Worm (Caenorhabditis elegans): ENCODE measurements around the gene C49A9.1.

Gene C49A9.1

DNA sequence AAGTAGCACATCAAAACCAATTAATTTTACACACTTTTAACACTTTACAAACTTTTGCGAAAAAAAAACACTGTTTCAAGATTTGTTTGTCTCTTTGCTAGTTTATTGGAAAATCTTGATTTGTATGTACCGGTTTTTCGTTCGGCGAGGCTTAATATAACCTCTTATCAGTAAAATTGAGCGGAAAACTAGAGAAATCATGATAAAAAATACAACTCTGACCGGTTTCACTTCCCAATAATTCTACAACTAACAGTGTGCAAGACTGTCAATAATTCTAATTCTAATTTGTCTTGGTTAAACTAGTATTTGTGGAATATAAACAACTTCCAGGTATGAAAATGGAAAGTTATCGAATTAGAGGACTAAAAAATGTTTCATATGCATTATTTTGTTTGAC is 6.1 kb upstream of the C49A9.1 start, which contains the start of gene C49A9.3:
Gene C49A9.3, plus strand, starts transcription at position 212 of the 400 bp plus-strand sequence.
- TF ChIP-seq syd-9 (tag; optimal IDR thresholded peaks at IDR 0.05), result no peak
- TF ChIP-seq C38D4.7 (GFP tag; optimal IDR thresholded peaks at IDR 0.05), result no peak
- TF ChIP-seq ceh-24 (tag; optimal IDR thresholded peaks at IDR 0.05), result no peak
- no peak for TF ChIP-seq ceh-19 (GFP tag; optimal IDR thresholded peaks at IDR 0.05)
- TF ChIP-seq hlh-30 (tag; optimal IDR thresholded peaks at IDR 0.05; ENCODE audit: insufficient read depth), result no peak
- no peak for TF ChIP-seq hlh-6 (tag; optimal IDR thresholded peaks at IDR 0.05)
- TF ChIP-seq dve-1 (tag; optimal IDR thresholded peaks at IDR 0.05), result no peak
- no peak for TF ChIP-seq ttx-3 (tag; optimal IDR thresholded peaks at IDR 0.05)
- no peak for TF ChIP-seq pax-1 (tag; optimal IDR thresholded peaks at IDR 0.05)
- no peak for TF ChIP-seq che-1 (tag; optimal IDR thresholded peaks at IDR 0.05)
- no peak for TF ChIP-seq hlh-8 (tag; optimal IDR thresholded peaks at IDR 0.05)
- no peak for TF ChIP-seq fkh-6 (tag; optimal IDR thresholded peaks at IDR 0.05)
- TF ChIP-seq unc-3 (GFP tag; conservative IDR thresholded peaks at IDR 0.05), result no peak
- TF ChIP-seq unc-3 (tag; optimal IDR thresholded peaks at IDR 0.05), result no peak
- no peak for TF ChIP-seq C08G9.2 (tag; optimal IDR thresholded peaks at IDR 0.05)
- TF ChIP-seq ceh-22 (tag; optimal IDR thresholded peaks at IDR 0.05), result no peak
- TF ChIP-seq ceh-9 (tag; optimal IDR thresholded peaks at IDR 0.05), result no peak
- no peak for TF ChIP-seq ztf-16 (tag; optimal IDR thresholded peaks at IDR 0.05)
- TF ChIP-seq ceh-48 (tag; optimal IDR thresholded peaks at IDR 0.05), result no peak

DNA sequence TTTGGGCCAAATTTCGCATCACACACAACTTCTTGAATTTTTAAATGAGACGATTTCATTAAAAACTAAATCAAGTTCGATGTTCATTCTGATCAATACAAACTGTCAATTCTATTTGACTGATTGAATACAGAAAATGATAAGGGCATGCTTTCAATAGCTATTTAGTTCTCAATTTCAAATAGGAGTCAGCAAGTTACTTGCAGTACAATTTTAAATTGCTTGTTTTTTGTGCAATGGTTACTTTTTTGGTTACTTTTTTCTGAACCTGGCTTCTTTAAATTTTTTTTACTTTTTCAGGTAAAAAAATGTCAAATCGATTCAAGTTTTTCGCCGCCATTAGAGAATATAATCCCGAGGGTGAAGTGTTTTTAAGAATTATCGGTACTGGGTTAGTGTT is 2.8 kb upstream of the C49A9.1 start, which contains the start of gene C49A9.2:
Gene C49A9.2, plus strand, starts transcription at position 301 of the 400 bp plus-strand sequence.
- TF ChIP-seq dmd-4 (tag; optimal IDR thresholded peaks at IDR 0.05; ENCODE audit: borderline replicate concordance), result no peak
- no peak for TF ChIP-seq K02D7.2 (tag; optimal IDR thresholded peaks at IDR 0.05)
- no peak for TF ChIP-seq dve-1 (tag; optimal IDR thresholded peaks at IDR 0.05)
- no peak for TF ChIP-seq elt-4 (tag; optimal IDR thresholded peaks at IDR 0.05)
- TF ChIP-seq ama-1 (optimal IDR thresholded peaks at IDR 0.05), result no peak
- TF ChIP-seq ceh-14 (tag; optimal IDR thresholded peaks at IDR 0.05), result no peak
- TF ChIP-seq tbx-2 (tag; optimal IDR thresholded peaks at IDR 0.05), result no peak
- TF ChIP-seq hlh-8 (tag; optimal IDR thresholded peaks at IDR 0.05), result no peak
- TF ChIP-seq pax-1 (tag; optimal IDR thresholded peaks at IDR 0.05), result no peak
- no peak for TF ChIP-seq pha-2 (tag; optimal IDR thresholded peaks at IDR 0.05)
- TF ChIP-seq ceh-48 (tag; optimal IDR thresholded peaks at IDR 0.05), result no peak
- no peak for TF ChIP-seq ceh-30 (tag; optimal IDR thresholded peaks at IDR 0.05)
- TF ChIP-seq unc-42 (tag; optimal IDR thresholded peaks at IDR 0.05), result no peak
- TF ChIP-seq lin-11 (tag; optimal IDR thresholded peaks at IDR 0.05), result no peak
- TF ChIP-seq ceh-19 (GFP tag; optimal IDR thresholded peaks at IDR 0.05), result no peak
- no peak for TF ChIP-seq pqm-1 (tag; optimal IDR thresholded peaks at IDR 0.05)
- no peak for TF ChIP-seq unc-86 (tag; optimal IDR thresholded peaks at IDR 0.05)
- TF ChIP-seq fkh-10 (GFP tag; optimal IDR thresholded peaks at IDR 0.05), result no peak

DNA sequence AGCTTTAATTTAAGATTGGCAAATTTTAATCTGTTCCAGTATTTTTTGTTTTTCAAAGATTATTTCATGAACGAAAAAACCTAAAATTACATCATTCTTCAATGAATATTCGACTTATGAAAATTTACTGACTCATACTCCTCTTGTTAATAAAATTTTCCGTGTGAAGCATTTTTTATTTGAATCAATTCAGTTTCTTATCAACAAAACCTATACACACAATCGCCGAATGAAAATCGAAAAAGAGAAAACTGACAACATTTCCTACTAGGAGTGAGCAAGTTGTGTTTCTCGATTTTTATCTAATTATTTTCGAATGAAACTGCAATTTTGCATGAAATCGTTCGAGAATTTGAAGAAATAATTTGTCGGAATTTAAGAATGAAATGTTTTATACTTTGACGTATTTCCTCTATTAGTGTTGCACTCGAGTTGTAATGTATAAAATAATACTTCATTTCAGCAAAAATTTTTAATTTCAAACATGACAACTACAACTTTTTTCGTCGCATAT is 2.6 kb downstream of the C49A9.1 start, which contains the start of gene F58F9.4:
Gene F58F9.4, plus strand, starts transcription at position 464 of the 514 bp plus-strand sequence.
- TF ChIP-seq pros-1 (tag; optimal IDR thresholded peaks at IDR 0.05), result no peak

DNA sequence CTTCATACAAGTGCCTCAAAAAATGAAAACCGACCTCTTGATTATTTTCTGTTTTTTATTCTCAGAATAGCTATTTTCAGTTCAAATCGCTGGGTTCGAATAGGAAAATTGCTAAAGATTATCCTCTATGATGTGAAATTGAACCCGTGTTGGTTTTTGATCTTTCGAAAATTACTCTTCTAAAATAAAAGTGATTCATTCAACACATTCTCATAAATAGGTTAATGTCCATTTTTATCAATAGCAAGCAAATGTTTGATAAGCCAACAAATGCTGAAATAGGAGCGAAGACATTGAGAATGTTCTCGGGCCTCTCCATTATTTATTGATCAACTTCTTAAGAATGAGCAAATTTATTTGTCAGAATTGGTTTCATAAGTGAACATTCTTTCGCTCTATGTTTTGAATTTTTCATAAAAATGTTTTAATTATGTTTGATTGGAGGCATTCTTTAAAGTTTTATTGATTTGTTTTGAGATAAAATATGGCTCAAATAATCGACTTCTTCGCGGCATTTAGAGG is 4.8 kb downstream of the C49A9.1 start, which contains the start of gene F58F9.3:
Gene F58F9.3, plus strand, starts transcription at position 472 of the 522 bp plus-strand sequence.
- TF ChIP-seq unc-42 (tag; optimal IDR thresholded peaks at IDR 0.05) (no peak), ceh-30 (tag; optimal IDR thresholded peaks at IDR 0.05) (no peak), ceh-14 (tag; optimal IDR thresholded peaks at IDR 0.05) (no peak), K02D7.2 (tag; optimal IDR thresholded peaks at IDR 0.05) (no peak), ceh-9 (tag; optimal IDR thresholded peaks at IDR 0.05) (no peak), rnt-1 (tag; optimal IDR thresholded peaks at IDR 0.05) (no peak), gmeb-2 (tag; optimal IDR thresholded peaks at IDR 0.05) (no peak), syd-9 (tag; optimal IDR thresholded peaks at IDR 0.05) (no peak), ceh-6 (GFP tag; optimal IDR thresholded peaks at IDR 0.05) (no peak), pros-1 (tag; optimal IDR thresholded peaks at IDR 0.05) (no peak), K09A11.1 (tag; optimal IDR thresholded peaks at IDR 0.05; ENCODE audit: insufficient read depth) (no peak)
